Fruit fly (Drosophila melanogaster) whole organism, embryonic: ENCODE measurements around the gene Vps37B.
A peak's percentile ranks its signal among the peaks of the same experiment; 100 is the strongest.

Source experiments
- Atf-2 ChIP-seq: fragments of 200-800 bp; sonication (Bioruptor generic); optimal IDR thresholded peaks from 2 replicates; lab custom pipeline; 2016; ENCODE audit warnings: missing biosample characterization, missing genetic modification characterization
- B-H1 ChIP-seq: fragments of 200-800 bp; sonication (Bioruptor generic); IDR thresholded peaks from 3 replicates; pipeline ENCODE4 v1.3.6; 2022; ENCODE audit warnings: missing biosample characterization, missing genetic modification characterization
- CG10209 ChIP-seq: fragments of 200-800 bp; sonication (Bioruptor generic); optimal IDR thresholded peaks from 3 replicates; lab custom pipeline; 2017; ENCODE audit warnings: missing biosample characterization, mild to moderate bottlenecking, missing genetic modification characterization, missing genetic modification reagents
- CG11398 ChIP-seq: fragments of 200-800 bp; sonication (Bioruptor generic); optimal IDR thresholded peaks from 2 replicates; lab custom pipeline; 2016; ENCODE audit warnings: missing biosample characterization, missing genetic modification characterization
- CG11560 ChIP-seq: fragments of 200-800 bp; sonication (Bioruptor generic); IDR thresholded peaks from 3 replicates; pipeline ENCODE4 v1.3.6; 2022; ENCODE audit warnings: missing biosample characterization, missing genetic modification characterization
- CG12219 ChIP-seq: fragments of 200-800 bp; sonication (Bioruptor generic); optimal IDR thresholded peaks from 3 replicates; lab custom pipeline; 2018; ENCODE audit warnings: missing biosample characterization, mild to moderate bottlenecking, missing genetic modification characterization
- CG12659 ChIP-seq: fragments of 200-800 bp; sonication (Bioruptor generic); optimal IDR thresholded peaks from 3 replicates; lab custom pipeline; 2017; ENCODE audit warnings: mild to moderate bottlenecking, missing biosample characterization, missing genetic modification reagents, missing genetic modification characterization
- CG1603 ChIP-seq: fragments of 200-800 bp; sonication (Bioruptor generic); optimal IDR thresholded peaks from 2 replicates; lab custom pipeline; 2019; ENCODE audit warnings: missing biosample characterization, mild to moderate bottlenecking, missing genetic modification characterization, moderate library complexity
- CG17186 ChIP-seq: fragments of 200-800 bp; sonication (Bioruptor generic); optimal IDR thresholded peaks from 3 replicates; lab custom pipeline; 2017; ENCODE audit warnings: missing biosample characterization, missing genetic modification reagents, missing genetic modification characterization
- CG17612 ChIP-seq: fragments of 200-800 bp; sonication (Bioruptor generic); IDR thresholded peaks from 2 replicates; pipeline ENCODE4 v1.3.6; 2022; ENCODE audit warnings: missing biosample characterization, missing genetic modification characterization
- CG17829 ChIP-seq: fragments of 200-800 bp; optimal IDR thresholded peaks from 2 replicates; lab custom pipeline; 2019; ENCODE audit warnings: missing biosample characterization, mild to moderate bottlenecking, missing genetic modification characterization, moderate library complexity
- CG31388 ChIP-seq: fragments of 200-800 bp; sonication (Bioruptor generic); optimal IDR thresholded peaks from 2 replicates; lab custom pipeline; 2016; ENCODE audit warnings: missing biosample characterization, missing genetic modification characterization
- CG33213 ChIP-seq: fragments of 200-800 bp; sonication (Bioruptor generic); optimal IDR thresholded peaks from 3 replicates; lab custom pipeline; 2016; ENCODE audit warnings: missing biosample characterization, missing genetic modification characterization
- CG33557 ChIP-seq: fragments of 200-800 bp; sonication (Bioruptor generic); optimal IDR thresholded peaks from 2 replicates; lab custom pipeline; 2019; ENCODE audit warnings: missing biosample characterization, mild to moderate bottlenecking, missing genetic modification characterization, moderate library complexity
- CG5245 ChIP-seq: fragments of 200-800 bp; sonication (Bioruptor generic); optimal IDR thresholded peaks from 3 replicates; lab custom pipeline; 2016; ENCODE audit warnings: missing biosample characterization, missing genetic modification characterization
- CG5953 ChIP-seq: fragments of 200-800 bp; sonication (Bioruptor generic); IDR thresholded peaks from 2 replicates; pipeline ENCODE4 v1.3.6; 2022; ENCODE audit warnings: missing biosample characterization, missing genetic modification characterization
- CG6175 ChIP-seq: fragments of 200-800 bp; sonication (Bioruptor generic); IDR thresholded peaks from 3 replicates; pipeline ENCODE4 v1.3.6; 2022; ENCODE audit warnings: missing biosample characterization, missing genetic modification characterization
- CG6791 ChIP-seq: fragments of 200-800 bp; sonication (Bioruptor generic); IDR thresholded peaks from 3 replicates; pipeline ENCODE4 v1.3.6; 2022; ENCODE audit warnings: missing biosample characterization, missing genetic modification characterization; ENCODE audit not compliant: partially characterized antibody
- Deaf1 ChIP-seq: fragments of 200-800 bp; optimal IDR thresholded peaks from 3 replicates; lab custom pipeline; 2019; ENCODE audit warnings: missing biosample characterization, mild to moderate bottlenecking, missing genetic modification characterization, moderate library complexity
- HLHmδ ChIP-seq: fragments of 200-800 bp; sonication (Bioruptor generic); optimal IDR thresholded peaks from 2 replicates; lab custom pipeline; 2018; ENCODE audit warnings: missing biosample characterization, mild to moderate bottlenecking, missing genetic modification characterization, moderate library complexity
- Hr51 ChIP-seq, 2 experiments: fragments of 200-800 bp; sonication (Bioruptor generic); optimal IDR thresholded peaks; 2 replicates in 1 of 2; 3 replicates in 1 of 2; lab custom pipeline; 2016 to 2018; ENCODE audit warnings: missing biosample characterization in 2 of 2, missing genetic modification characterization in 2 of 2, mild to moderate bottlenecking in 1 of 2, moderate library complexity in 1 of 2
- Nf-YA ChIP-seq: fragments of 200-800 bp; sonication (Bioruptor generic); IDR thresholded peaks from 2 replicates; pipeline ENCODE4 v1.3.6; 2022; ENCODE audit warnings: missing biosample characterization, missing genetic modification characterization
- Oaz ChIP-seq: fragments of 200-800 bp; sonication (Bioruptor generic); IDR thresholded peaks from 2 replicates; pipeline ENCODE4 v1.3.6; 2022; ENCODE audit warnings: missing biosample characterization, missing genetic modification characterization
- Ptx1 ChIP-seq: fragments of 200-800 bp; sonication (Bioruptor generic); IDR thresholded peaks from 2 replicates; pipeline ENCODE4 v1.3.6; 2022; ENCODE audit warnings: missing biosample characterization, missing genetic modification characterization
- Usf ChIP-seq: fragments of 200-800 bp; sonication (Bioruptor generic); optimal IDR thresholded peaks from 2 replicates; lab custom pipeline; 2017; ENCODE audit warnings: missing genotype, missing biosample characterization, missing genetic modification characterization
- Xbp1 ChIP-seq: fragments of 200-800 bp; sonication (Bioruptor generic); optimal IDR thresholded peaks from 3 replicates; lab custom pipeline; 2016; ENCODE audit warnings: missing biosample characterization, mild to moderate bottlenecking, missing genetic modification characterization
- ara ChIP-seq: fragments of 200-800 bp; sonication (Bioruptor generic); IDR thresholded peaks from 2 replicates; pipeline ENCODE4 v1.3.6; 2022; ENCODE audit warnings: missing biosample characterization, missing genetic modification characterization
- ash1 ChIP-seq: fragments of 200-800 bp; sonication (Bioruptor generic); optimal IDR thresholded peaks from 2 replicates; lab custom pipeline; 2018; ENCODE audit warnings: missing biosample characterization, mild to moderate bottlenecking, missing genetic modification characterization
- caup ChIP-seq: fragments of 200-800 bp; sonication (Bioruptor generic); optimal IDR thresholded peaks from 3 replicates; lab custom pipeline; 2017; ENCODE audit warnings: missing biosample characterization, mild to moderate bottlenecking, missing genetic modification characterization, moderate library complexity; ENCODE audit not compliant: severe bottlenecking
- crol ChIP-seq: fragments of 200-800 bp; sonication (Bioruptor generic); IDR thresholded peaks from 2 replicates; pipeline ENCODE4 v1.3.6; 2022; ENCODE audit warnings: missing biosample characterization, missing genetic modification characterization
- cwo ChIP-seq: fragments of 200-800 bp; sonication (Bioruptor generic); optimal IDR thresholded peaks from 3 replicates; lab custom pipeline; 2017; ENCODE audit warnings: missing biosample characterization, missing genetic modification characterization, mild to moderate bottlenecking, moderate library complexity, missing genetic modification reagents
- emc ChIP-seq: fragments of 200-800 bp; sonication (Bioruptor generic); optimal IDR thresholded peaks from 2 replicates; lab custom pipeline; 2016; ENCODE audit warnings: missing biosample characterization, missing genetic modification characterization
- fd3F ChIP-seq: fragments of 200-800 bp; sonication (Bioruptor generic); optimal IDR thresholded peaks from 2 replicates; lab custom pipeline; 2018; ENCODE audit warnings: missing biosample characterization, mild to moderate bottlenecking, missing genetic modification characterization, moderate library complexity
- gce ChIP-seq: fragments of 200-800 bp; sonication (Bioruptor generic); IDR thresholded peaks from 3 replicates; pipeline ENCODE4 v1.3.6; 2022; ENCODE audit warnings: missing biosample characterization, missing genetic modification characterization
- knrl ChIP-seq: fragments of 200-800 bp; sonication (Bioruptor generic); IDR thresholded peaks from 3 replicates; pipeline ENCODE4 v1.3.6; 2022; ENCODE audit warnings: missing biosample characterization, missing genetic modification characterization; ENCODE audit not compliant: partially characterized antibody
- lov ChIP-seq, 2 experiments: fragments of 200-800 bp in 1 of 2; fragments of >200 bp in 1 of 2; sonication (Bioruptor generic) in 1 of 2; IDR thresholded peaks in 1 of 2; optimal IDR thresholded peaks in 1 of 2; 2 replicates in 1 of 2; 3 replicates in 1 of 2; pipeline versions ENCODE4 v1.3.6 to Lab custom; 2017 to 2022; ENCODE audit warnings: missing biosample characterization in 1 of 2, missing genetic modification characterization in 1 of 2
- luna ChIP-seq: fragments of 200-800 bp; sonication (Bioruptor generic); optimal IDR thresholded peaks from 2 replicates; lab custom pipeline; 2016; ENCODE audit warnings: missing biosample characterization, missing genetic modification characterization
- nom ChIP-seq: fragments of 200-800 bp; sonication (Bioruptor generic); optimal IDR thresholded peaks from 2 replicates; lab custom pipeline; 2017; ENCODE audit warnings: missing biosample characterization, missing genetic modification characterization, mild to moderate bottlenecking, moderate library complexity, missing genetic modification reagents
- pb ChIP-seq: fragments of 200-800 bp; sonication (Bioruptor generic); optimal IDR thresholded peaks from 3 replicates; lab custom pipeline; 2016; ENCODE audit warnings: missing biosample characterization, missing genetic modification characterization
- ranshi ChIP-seq: fragments of 200-800 bp; sonication (Bioruptor generic); IDR thresholded peaks from 2 replicates; pipeline ENCODE4 v1.3.6; 2022; ENCODE audit warnings: missing biosample characterization, missing genetic modification characterization
- schlank ChIP-seq: fragments of 200-800 bp; sonication (Bioruptor generic); optimal IDR thresholded peaks from 2 replicates; lab custom pipeline; 2018; ENCODE audit warnings: missing biosample characterization, mild to moderate bottlenecking, missing genetic modification characterization
- scrt ChIP-seq: fragments of 200-800 bp; sonication (Bioruptor generic); optimal IDR thresholded peaks from 2 replicates; lab custom pipeline; 2018; ENCODE audit warnings: missing biosample characterization, mild to moderate bottlenecking, missing genetic modification characterization, moderate library complexity
- sisA ChIP-seq: fragments of 200-800 bp; sonication (Bioruptor generic); IDR thresholded peaks from 2 replicates; pipeline ENCODE4 v1.3.6; 2022; ENCODE audit warnings: missing biosample characterization, missing genetic modification characterization
- slp2 ChIP-seq: fragments of 200-800 bp; sonication (Bioruptor generic); optimal IDR thresholded peaks from 2 replicates; lab custom pipeline; 2016; ENCODE audit warnings: missing biosample characterization, missing genetic modification characterization
- sqz ChIP-seq: fragments of 200-800 bp; sonication (Bioruptor generic); optimal IDR thresholded peaks from 3 replicates; lab custom pipeline; 2018; ENCODE audit warnings: missing biosample characterization, mild to moderate bottlenecking, missing genetic modification characterization
- sr ChIP-seq: fragments of 200-800 bp; sonication (Bioruptor generic); IDR thresholded peaks from 3 replicates; pipeline ENCODE4 v1.3.6; 2022; ENCODE audit warnings: missing biosample characterization, missing genetic modification characterization
- tio ChIP-seq: fragments of 200-800 bp; sonication (Bioruptor generic); optimal IDR thresholded peaks from 2 replicates; lab custom pipeline; 2017; ENCODE audit warnings: missing biosample characterization, missing genetic modification characterization, inconsistent platforms
- toy ChIP-seq: fragments of 200-800 bp; sonication (Bioruptor generic); IDR thresholded peaks from 2 replicates; pipeline ENCODE4 v1.3.6; 2022; ENCODE audit warnings: missing biosample characterization, missing genetic modification characterization
- vnd ChIP-seq: fragments of 200-800 bp; sonication (Bioruptor generic); IDR thresholded peaks from 3 replicates; pipeline ENCODE4 v1.3.6; 2022; ENCODE audit warnings: missing biosample characterization, missing genetic modification characterization; ENCODE audit not compliant: partially characterized antibody

The Vps37B gene

dm6 chr3R:5256462-5257146 is 30.6 kb downstream of the Vps37B start, which contains the start of the genes Enoph and Hph (continued):
- TF ChIP-seq caup (peak; percentile 48), vnd (GFP tag; lab: Robert Waterston, UW) (peak; percentile 80), knrl (peak; percentile 83), cwo (peak; percentile 52), scrt (GFP tag; lab: Kevin White, UChicago) (peak; percentile 64), Ptx1 (GFP tag; lab: Robert Waterston, UW) (peak; percentile 70), ranshi (GFP tag; lab: Robert Waterston, UW) (no peak; the same call in 1 of the 2 replicates), CG1603 (peak; percentile 36), ara (GFP tag; lab: Robert Waterston, UW) (no peak), CG11560 (tag; lab: Robert Waterston, UW) (peak; percentile 50; the same call in 1 of the 3 replicates), CG33213 (GFP tag; lab: Kevin White, UChicago) (peak; percentile 46), emc (GFP tag; lab: Kevin White, UChicago) (no peak), CG6175 (GFP tag; lab: Robert Waterston, UW) (no peak), Hr51 (GFP tag; optimal IDR thresholded peaks at IDR 0.05; lab: Kevin White, UChicago) (peak; percentile 40 to 57), sisA (peak; percentile 41), CG5953 (GFP tag; lab: Robert Waterston, UW) (no peak), toy (GFP tag; lab: Robert Waterston, UW) (no peak), sr (no peak), gce (GFP tag; lab: Robert Waterston, UW) (0 out of 3 replicates have a peak, but pooled peaks have one; percentile 41), HLHmδ (GFP tag; lab: Kevin White, UChicago) (no peak), CG12219 (GFP tag; lab: Kevin White, UChicago) (no peak), tio (peak; percentile 59), CG11398 (no peak), CG31388 (GFP tag; lab: Kevin White, UChicago) (no peak), schlank (tag; lab: Kevin White, UChicago) (no peak), nom (GFP tag; lab: Kevin White, UChicago) (no peak), CG10209 (peak; percentile 67), CG5245 (GFP tag; lab: Kevin White, UChicago) (peak; percentile 38), Deaf1 (tag; lab: Kevin White, UChicago) (peak; percentile 22), lov (optimal IDR thresholded peaks at IDR 0.05; lab: Kevin White, UChicago) (no peak), lov (GFP tag; IDR thresholded peaks at IDR 0.05; lab: Robert Waterston, UW) (no peak), crol (GFP tag; lab: Robert Waterston, UW) (no peak), CG6791 (GFP tag; lab: Robert Waterston, UW) (peak; percentile 80), slp2 (no peak), Oaz (peak; percentile 46; the same call in 1 of the 2 replicates), Nf-YA (GFP tag; lab: Robert Waterston, UW) (no peak), fd3F (GFP tag; lab: Kevin White, UChicago) (peak; percentile 56), CG17612 (no peak), Atf-2 (peak; percentile 1), luna (no peak), Usf (peak; percentile 11), ash1 (no peak), CG12659 (GFP tag; lab: Kevin White, UChicago) (peak; percentile 85), sqz (GFP tag; lab: Kevin White, UChicago) (no peak), B-H1 (GFP tag; lab: Robert Waterston, UW) (no peak), pb (GFP tag; lab: Kevin White, UChicago) (no peak), CG17829 (tag; lab: Kevin White, UChicago) (peak; percentile 75), CG17186 (peak; percentile 13), CG33557 (GFP tag; lab: Kevin White, UChicago) (peak; percentile 50), Xbp1 (peak; percentile 69)
